Worm (Caenorhabditis elegans) whole organism, L4/young adult: Measurements from ENCODE around the gene C33G8.2.

Experiments used
- W03F9.2 ChIP-seq: fragments of 150-350 bp; optimal IDR thresholded peaks from 2 replicates; lab custom pipeline; 2014; ENCODE audit warnings: missing biosample characterization, missing genetic modification characterization
- dao-5 ChIP-seq: sonication (generic microtip); optimal IDR thresholded peaks from 2 replicates; lab custom pipeline; 2016; ENCODE audit warnings: missing genotype, missing genetic modification characterization, moderate library complexity, missing compliant biosample characterization
- him-1 ChIP-seq: sonication (generic microtip); optimal IDR thresholded peaks from 2 replicates; lab custom pipeline; 2016; ENCODE audit warnings: missing genotype, missing genetic modification reagents, missing genetic modification characterization, missing compliant biosample characterization

Gene C33G8.2

DNA sequence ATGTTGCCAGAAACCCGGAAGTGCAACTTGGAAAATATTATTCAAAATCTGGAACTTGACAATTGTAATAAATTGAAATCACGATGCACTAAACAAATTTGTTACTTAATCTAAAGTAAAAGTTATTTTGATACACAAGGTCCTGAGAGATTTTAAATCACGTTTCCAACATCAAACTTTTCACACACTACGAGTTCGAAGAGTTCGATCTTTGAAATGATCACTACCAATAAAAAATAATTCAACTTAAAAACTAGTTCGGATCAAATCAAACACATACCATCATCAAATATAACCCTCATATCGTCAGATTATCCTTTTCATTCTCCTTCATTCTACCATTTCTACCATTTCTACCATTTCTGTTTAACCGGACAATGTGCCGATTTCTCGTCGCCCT, 3.6 kb upstream of the C33G8.2 start, which contains the start of gene spig-10:
Gene spig-10, plus strand, starts transcription at position 301 of the 400 bp plus-strand sequence.
- TF ChIP-seq dao-5 (no peak), W03F9.2 (tag; lab: Kevin White, UChicago) (no peak), him-1 (tag; lab: Kevin White, UChicago) (no peak)

DNA sequence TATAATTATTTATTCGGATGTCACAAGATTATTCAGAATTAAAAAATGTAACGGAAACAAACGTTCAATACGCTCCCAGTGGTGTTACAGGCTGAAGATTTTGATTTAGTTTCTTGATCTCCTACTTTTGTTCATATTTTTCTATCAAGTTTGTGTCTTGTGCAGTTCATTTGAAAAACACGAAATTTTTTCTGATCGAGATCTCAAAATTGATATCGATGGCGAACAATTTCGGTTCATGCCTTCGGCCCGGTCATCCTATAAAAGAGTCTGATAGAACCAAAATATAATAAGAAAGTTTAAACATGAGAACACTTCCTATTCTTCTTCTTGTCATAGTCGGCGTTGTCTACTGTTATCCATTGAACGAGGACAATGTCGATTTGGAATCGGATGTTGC, 2.3 kb upstream of the C33G8.2 start, which contains the start of gene drd-10:
Gene drd-10, plus strand, starts transcription at position 301 of the 400 bp plus-strand sequence.
- no peak for TF ChIP-seq dao-5
- no peak for TF ChIP-seq W03F9.2 (tag; lab: Kevin White, UChicago)
- TF ChIP-seq him-1 (tag; lab: Kevin White, UChicago): no peak

DNA sequence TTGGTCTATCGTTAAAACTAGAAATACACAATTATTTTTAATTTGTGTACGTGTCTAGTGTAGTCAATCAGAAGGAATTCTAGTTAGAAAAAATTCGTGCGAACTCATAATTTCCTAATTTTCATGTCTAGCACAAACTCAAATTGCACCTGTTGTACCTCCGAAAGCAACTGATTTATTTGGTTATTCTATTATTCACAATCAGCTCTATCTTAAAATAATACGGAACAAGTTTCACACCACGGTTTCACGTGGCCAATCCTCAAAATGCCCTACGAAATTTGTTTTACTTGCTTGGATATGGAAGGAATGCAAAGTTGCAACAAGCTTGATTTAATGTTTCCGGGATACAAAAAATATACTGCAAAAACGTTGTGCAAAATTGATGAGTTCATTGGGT, 3.1 kb downstream of the C33G8.2 start, which contains the start of gene srw-127:
Gene srw-127, plus strand, starts transcription at position 301 of the 400 bp plus-strand sequence.
- TF ChIP-seq him-1 (tag; lab: Kevin White, UChicago) (no peak), W03F9.2 (tag; lab: Kevin White, UChicago) (no peak), dao-5 (no peak)

DNA sequence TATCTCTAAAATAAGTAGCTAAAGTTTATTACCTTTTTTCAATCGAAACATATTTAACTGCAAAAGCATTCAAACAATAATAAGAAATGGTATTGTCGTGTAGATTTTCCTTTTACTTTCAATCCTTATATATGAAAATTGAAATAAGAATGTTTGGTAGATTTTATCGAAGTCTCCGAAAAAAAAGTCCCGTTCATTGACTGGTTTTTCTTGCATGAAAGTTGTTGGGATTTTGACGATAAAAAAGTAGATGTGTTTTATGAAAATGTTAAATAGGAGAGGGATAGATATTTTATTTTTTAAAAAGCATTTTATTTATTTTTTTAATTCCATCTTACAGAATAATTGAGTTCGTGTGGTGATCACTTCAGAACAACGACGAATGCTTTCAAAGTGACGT, 6.3 kb downstream of the C33G8.2 start, which contains the start of gene C33G8.13:
Gene C33G8.13, minus strand, starts transcription at position 101 of the 400 bp plus-strand sequence.
- no peak for TF ChIP-seq him-1 (tag; lab: Kevin White, UChicago)
- no peak for TF ChIP-seq W03F9.2 (tag; lab: Kevin White, UChicago)
- no peak for TF ChIP-seq dao-5

DNA sequence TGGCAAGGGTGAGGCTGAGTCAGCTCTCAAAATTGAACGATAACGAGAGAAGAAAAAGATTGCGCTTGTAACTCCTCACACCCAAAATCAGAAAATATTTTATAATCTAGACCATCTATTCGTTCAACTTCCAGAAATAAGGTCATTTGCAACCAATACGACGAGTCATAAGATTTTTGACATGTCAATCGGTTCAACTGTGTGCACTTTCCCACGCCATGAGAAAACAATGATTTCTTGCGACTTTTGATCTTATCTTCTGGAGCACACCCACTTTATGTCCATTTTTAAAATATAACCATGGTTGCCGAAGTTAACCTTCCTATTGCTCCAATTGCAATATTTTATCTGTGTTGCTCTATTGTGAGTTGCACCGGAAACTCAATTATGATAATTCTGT, 7.5 kb downstream of the C33G8.2 start, which contains the start of gene srsx-32:
Gene srsx-32, plus strand, starts transcription at position 301 of the 400 bp plus-strand sequence.
- TF ChIP-seq W03F9.2 (tag; lab: Kevin White, UChicago) (no peak), dao-5 (no peak), him-1 (tag; lab: Kevin White, UChicago) (no peak)

DNA sequence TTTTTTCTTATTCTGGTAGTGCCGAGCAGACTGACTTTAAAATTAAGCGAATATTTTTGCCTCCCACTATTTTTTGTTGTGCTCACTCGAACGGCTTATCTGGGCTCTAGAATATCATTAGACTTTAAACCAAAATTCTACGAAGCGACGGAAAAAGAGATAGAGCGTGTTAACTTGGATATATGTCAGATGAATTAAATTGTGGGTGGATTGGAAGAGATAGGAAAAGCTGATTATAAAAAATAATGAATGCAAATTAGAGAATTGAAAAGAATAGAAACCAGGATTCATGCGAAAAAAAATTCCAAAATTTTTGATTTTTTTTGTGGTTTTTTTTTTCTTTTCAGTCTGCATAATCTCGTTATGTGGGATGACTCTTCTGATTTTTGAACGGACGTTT, 12.2 kb downstream of the C33G8.2 start, which contains the start of gene F20A1.4:
Gene F20A1.4, minus strand, starts transcription at position 101 of the 400 bp plus-strand sequence.
- TF ChIP-seq W03F9.2 (tag; lab: Kevin White, UChicago): no peak
- no peak for TF ChIP-seq him-1 (tag; lab: Kevin White, UChicago)
- TF ChIP-seq dao-5: no peak

DNA sequence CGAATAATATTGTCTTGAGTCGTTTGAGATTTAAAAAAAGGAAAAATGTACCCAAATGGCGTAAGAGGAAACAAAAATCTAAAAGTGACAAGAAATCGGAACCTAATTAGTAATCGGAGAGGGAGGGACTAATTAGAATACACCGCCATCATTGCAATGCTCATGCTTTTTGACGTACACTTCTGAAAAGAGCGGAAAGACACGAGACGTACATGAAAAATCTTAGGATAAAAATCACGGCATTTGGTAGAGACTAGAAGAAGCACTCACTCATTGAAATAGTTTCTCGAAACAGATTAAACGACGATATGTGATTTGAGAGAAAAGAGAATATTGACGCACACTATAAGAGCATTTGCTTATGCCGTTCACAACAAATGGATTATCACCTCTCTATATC, 13.4 kb downstream of the C33G8.2 start:
- TF ChIP-seq W03F9.2 (tag; lab: Kevin White, UChicago): no peak

DNA sequence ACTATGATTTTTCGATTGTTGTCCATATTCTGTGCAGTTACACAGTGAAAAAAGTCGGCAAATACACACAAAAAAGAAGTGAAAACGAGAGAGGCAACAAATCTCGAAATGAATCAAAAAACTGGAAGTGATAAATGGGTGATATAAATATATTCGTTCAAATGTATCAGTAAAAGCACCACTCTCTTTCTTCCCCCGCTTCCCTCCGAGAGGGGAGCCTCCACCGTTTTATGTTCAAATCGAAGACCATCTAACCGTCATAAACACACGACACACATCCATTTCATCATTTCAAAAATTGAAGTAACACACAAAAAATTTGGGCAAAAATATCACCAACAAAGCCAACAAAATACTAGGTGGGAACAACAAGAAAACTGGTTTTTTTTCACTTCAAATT, 17.5 kb downstream of the C33G8.2 start, which contains the start of gene F20A1.6:
Gene F20A1.6, minus strand, starts transcription at position 101 of the 400 bp plus-strand sequence.
- TF ChIP-seq dao-5 (no peak), him-1 (tag; lab: Kevin White, UChicago) (no peak), W03F9.2 (tag; lab: Kevin White, UChicago) (no peak)

DNA sequence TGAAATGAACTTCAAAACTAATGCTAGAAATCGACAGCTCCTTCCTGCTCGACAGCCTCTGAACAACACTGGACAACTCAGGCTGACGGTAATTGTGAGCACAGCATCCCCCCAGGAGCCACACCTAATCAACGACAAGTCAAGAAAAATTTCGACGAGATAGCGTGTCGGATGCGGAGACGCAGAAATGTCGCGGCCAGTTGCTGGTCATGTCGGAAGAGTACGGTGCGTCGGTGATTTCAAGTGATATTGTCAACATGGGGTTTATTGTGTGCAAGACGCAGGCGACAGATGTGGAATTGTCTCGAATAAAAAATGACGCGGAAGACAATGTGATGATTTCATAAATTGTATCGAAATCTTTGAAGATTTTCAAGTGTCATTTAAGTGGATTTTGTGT, 26.9 kb downstream of the C33G8.2 start, which contains the start of gene twk-11:
Gene twk-11, minus strand, starts transcription at position 101 of the 400 bp plus-strand sequence.
- TF ChIP-seq W03F9.2 (tag; lab: Kevin White, UChicago): no peak
- TF ChIP-seq dao-5: no peak
- TF ChIP-seq him-1 (tag; lab: Kevin White, UChicago): no peak

DNA sequence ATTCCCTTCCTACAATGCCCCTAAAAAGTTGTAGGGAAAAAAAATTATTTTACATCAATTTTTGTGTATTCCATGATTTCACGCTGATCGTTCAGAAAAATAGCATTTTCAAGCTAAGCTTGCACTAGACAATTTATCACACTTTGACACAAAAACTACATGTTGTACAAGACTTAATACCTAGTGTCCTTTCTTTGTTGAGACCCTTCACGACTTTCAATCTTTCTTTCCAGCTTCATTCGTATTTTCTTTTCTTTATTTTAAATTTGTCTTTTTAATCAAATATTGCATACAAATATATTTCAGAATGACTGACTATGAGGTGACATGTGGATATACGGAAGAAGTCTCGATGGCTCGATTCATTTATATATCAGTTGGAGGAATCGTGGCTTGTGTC, 36.4 kb downstream of the C33G8.2 start, which contains the start of gene F20A1.2:
Gene F20A1.2, plus strand, starts transcription at position 301 of the 400 bp plus-strand sequence.
- TF ChIP-seq dao-5: no peak
- no peak for TF ChIP-seq W03F9.2 (tag; lab: Kevin White, UChicago)

DNA sequence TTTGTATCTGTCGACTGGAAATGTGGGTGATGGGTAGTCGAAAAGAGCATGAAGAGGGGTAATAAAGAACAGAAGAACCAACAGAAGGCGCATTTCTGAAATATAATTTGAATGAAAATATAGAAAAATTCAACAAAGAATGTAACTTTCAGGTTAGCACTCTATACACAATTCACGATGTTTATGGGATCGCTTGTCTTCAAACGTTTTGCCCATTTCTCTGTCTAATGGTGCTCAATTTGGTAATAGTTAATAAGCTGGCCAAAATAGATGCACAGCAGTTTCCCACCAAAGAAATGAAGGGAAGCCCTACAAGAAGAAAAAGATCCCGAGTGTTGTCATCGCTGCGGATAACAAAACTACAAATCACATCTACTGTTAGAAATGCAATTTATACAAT, 38.0 kb downstream of the C33G8.2 start, which contains the start of gene F20A1.8:
Gene F20A1.8, minus strand, starts transcription at position 101 of the 400 bp plus-strand sequence.
- TF ChIP-seq W03F9.2 (tag; lab: Kevin White, UChicago) (no peak), him-1 (tag; lab: Kevin White, UChicago) (no peak), dao-5 (no peak)

DNA sequence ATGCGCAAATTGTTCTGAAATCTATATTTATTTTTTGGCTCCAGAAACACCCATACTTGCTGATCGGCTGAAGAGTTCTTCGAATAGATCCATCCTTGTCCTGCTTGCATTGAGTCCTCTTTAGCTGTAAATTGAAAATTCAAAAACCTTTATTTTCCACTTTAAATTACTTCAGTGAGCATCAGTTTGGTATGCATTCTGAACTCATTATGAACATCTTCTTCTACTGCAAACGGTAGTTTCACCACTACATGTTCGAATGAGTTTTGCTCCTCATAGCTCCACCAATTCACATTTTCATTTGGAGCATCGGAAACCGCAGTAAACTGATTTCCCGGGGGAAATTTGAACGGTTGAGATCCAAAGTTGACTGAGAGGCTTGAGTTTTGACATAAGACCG, 40.6 kb downstream of the C33G8.2 start:
- TF ChIP-seq him-1 (tag; lab: Kevin White, UChicago): no peak
- no peak for TF ChIP-seq dao-5
- TF ChIP-seq W03F9.2 (tag; lab: Kevin White, UChicago): no peak

DNA sequence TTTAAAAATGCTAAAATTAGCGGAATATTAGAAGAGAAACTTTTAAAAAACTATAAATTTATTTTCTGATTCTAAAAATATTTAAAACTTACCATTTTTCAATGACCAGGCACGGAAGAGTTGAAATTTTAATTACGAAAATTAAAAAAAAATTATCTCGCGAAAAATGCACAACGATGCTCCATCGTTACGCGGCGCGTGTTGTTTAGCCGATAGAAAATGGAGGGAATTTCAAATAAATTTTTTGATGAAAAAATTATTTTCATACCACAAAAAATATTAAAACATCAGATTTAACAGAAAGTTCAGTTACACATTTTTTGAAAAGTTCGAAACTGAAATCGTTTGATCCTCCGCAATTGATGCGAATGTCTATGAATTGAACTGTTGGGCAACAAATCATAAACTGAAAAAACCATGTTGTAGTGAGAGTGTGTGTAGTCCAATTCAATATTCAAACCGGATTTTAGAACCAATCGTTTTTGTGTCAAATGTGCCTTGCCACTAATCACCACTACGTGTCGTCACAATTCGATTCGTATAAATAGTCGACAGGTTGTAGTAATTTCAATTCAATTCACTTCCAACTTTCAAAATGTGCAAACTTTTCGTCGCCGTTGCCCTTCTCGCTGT, 41.7 kb downstream of the C33G8.2 start, which contains the start of the genes tofu-2 and spig-1:
Gene tofu-2, minus strand, starts transcription at position 116 of the 633 bp plus-strand sequence.
Gene spig-1, plus strand, starts transcription at position 583 of the 633 bp plus-strand sequence.
- TF ChIP-seq dao-5 (no peak), him-1 (tag; lab: Kevin White, UChicago) (no peak), W03F9.2 (tag; lab: Kevin White, UChicago) (no peak)

DNA sequence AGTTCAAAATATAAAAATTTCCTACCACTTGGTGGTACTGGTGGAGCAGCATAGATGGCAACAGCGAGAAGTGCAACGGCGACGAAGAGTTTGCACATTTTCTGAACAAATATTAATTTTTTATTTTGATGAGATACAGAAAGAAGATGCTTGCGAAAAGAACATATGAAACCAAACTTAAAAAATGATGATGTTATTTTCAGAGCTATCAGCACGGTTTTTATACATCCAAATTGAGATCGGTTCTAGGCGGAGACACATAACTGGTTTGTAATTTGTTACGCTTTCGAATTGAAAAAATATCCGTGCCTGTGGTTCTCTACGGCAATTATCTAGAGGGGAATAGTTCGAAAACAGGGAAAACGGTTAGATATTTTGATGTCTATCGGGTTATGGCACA, 43.5 kb downstream of the C33G8.2 start, which contains the start of gene txt-17:
Gene txt-17, minus strand, starts transcription at position 101 of the 400 bp plus-strand sequence.
- TF ChIP-seq him-1 (tag; lab: Kevin White, UChicago) (no peak), W03F9.2 (tag; lab: Kevin White, UChicago) (no peak), dao-5 (no peak)
